Fruit fly (Drosophila melanogaster): ENCODE measurements around the gene Gbeta5.

The Gbeta5 gene

DNA sequence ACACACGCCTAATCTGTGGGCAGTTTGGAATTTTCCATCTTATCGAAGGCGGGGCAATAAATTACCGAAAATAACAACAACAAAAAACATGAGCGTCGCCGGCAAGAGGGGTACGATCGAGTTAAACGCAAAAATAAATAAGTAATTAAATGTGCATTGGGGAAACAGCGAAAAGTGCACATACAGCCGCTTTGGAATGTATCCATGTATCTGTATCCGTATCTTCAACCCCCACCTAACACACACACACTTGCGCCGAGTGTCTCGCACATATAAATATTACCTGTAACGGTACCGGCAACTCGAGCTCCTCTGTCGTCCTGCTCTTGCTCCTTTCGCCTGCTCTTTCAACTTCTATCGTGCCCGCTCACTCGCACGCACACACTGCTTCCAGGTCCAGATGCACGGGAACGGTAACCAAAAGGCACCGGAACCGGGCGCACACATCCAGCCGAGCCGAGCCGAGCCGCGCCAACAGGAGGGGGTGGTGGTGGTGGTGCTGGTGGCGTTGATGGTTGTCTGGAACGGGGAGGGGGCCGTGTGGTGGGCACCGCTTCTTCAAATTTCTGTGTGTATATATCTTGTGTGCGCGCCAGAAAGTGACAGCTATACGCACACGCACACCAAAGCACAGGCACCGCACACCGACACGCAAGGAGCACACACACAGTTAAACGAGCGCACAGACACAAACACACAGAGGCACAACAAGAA lies 10.6 kb downstream of the Gbeta5 start:
- TF ChIP-seq CG18764 (GFP tag; optimal IDR thresholded peaks at IDR 0.05) (no peak), inv (GFP tag; IDR thresholded peaks at IDR 0.05; ENCODE audit: partially characterized antibody) (no peak), CG4854 (GFP tag; optimal IDR thresholded peaks at IDR 0.05) (no peak), kah (GFP tag; optimal IDR thresholded peaks at IDR 0.05) (peak; percentile 9), bbx (GFP tag; IDR thresholded peaks at IDR 0.05; ENCODE audit: partially characterized antibody) (no peak), fd96Cb (tag; optimal IDR thresholded peaks at IDR 0.05) (no peak), sob (GFP tag; IDR thresholded peaks at IDR 0.05) (no peak), Mad (GFP tag; optimal IDR thresholded peaks at IDR 0.05) (peak; percentile 19), sens-2 (GFP tag; IDR thresholded peaks at IDR 0.05) (no peak), slou (GFP tag; optimal IDR thresholded peaks at IDR 0.05) (no peak), croc (GFP tag; conservative IDR thresholded peaks at IDR 0.05) (no peak), Sry-δ (GFP tag; optimal IDR thresholded peaks at IDR 0.05) (no peak), CG6765 (GFP tag; optimal IDR thresholded peaks at IDR 0.05) (no peak), CG13424 (tag; optimal IDR thresholded peaks at IDR 0.05) (no peak), usp (GFP tag; optimal IDR thresholded peaks at IDR 0.05) (no peak), Xrp1 (GFP tag; IDR thresholded peaks at IDR 0.05) (peak; percentile 21; the same call in 1 of the 2 replicates), Xbp1 (GFP tag; optimal IDR thresholded peaks at IDR 0.05) (peak; percentile 16), ssp (GFP tag; IDR thresholded peaks at IDR 0.05) (no peak), NC2β (GFP tag; optimal IDR thresholded peaks at IDR 0.05) (no peak), sc (optimal IDR thresholded peaks at IDR 0.05) (no peak), sc (GFP tag; optimal IDR thresholded peaks at IDR 0.05) (no peak), cas (GFP tag; IDR thresholded peaks at IDR 0.05) (no peak), CG12744 (GFP tag; optimal IDR thresholded peaks at IDR 0.05) (no peak), CHES-1-like (GFP tag; optimal IDR thresholded peaks at IDR 0.05) (peak; percentile 11), CG9876 (GFP tag; optimal IDR thresholded peaks at IDR 0.05) (no peak), CG31224 (GFP tag; IDR thresholded peaks at IDR 0.05) (no peak), ftz-f1 (GFP tag; optimal IDR thresholded peaks at IDR 0.05) (no peak), Drgx (GFP tag; IDR thresholded peaks at IDR 0.05) (peak; percentile 42; the same call in 1 of the 2 replicates), vfl (GFP tag; optimal IDR thresholded peaks at IDR 0.05) (no peak), Awh (GFP tag; IDR thresholded peaks at IDR 0.05) (no peak), BtbVII (GFP tag; optimal IDR thresholded peaks at IDR 0.05) (no peak), kay (GFP tag; optimal IDR thresholded peaks at IDR 0.05) (no peak), org-1 (GFP tag; optimal IDR thresholded peaks at IDR 0.05) (peak; percentile 39), onecut (GFP tag; IDR thresholded peaks at IDR 0.05) (no peak), luna (GFP tag; optimal IDR thresholded peaks at IDR 0.05) (no peak), gcm2 (GFP tag; optimal IDR thresholded peaks at IDR 0.05) (no peak), dmrt99B (tag; optimal IDR thresholded peaks at IDR 0.05) (peak; percentile 24), eve (GFP tag; optimal IDR thresholded peaks at IDR 0.05) (no peak), crp (GFP tag; optimal IDR thresholded peaks at IDR 0.05) (no peak), eyg (GFP tag; optimal IDR thresholded peaks at IDR 0.05) (no peak), Optix (GFP tag; IDR thresholded peaks at IDR 0.05) (no peak), jumu (GFP tag; optimal IDR thresholded peaks at IDR 0.05) (no peak), CG34376 (GFP tag; optimal IDR thresholded peaks at IDR 0.05) (peak; percentile 36), her (GFP tag; optimal IDR thresholded peaks at IDR 0.05) (peak; percentile 29), CG11247 (GFP tag; IDR thresholded peaks at IDR 0.05) (no peak), exex (tag; optimal IDR thresholded peaks at IDR 0.05) (no peak), CG15696 (tag; optimal IDR thresholded peaks at IDR 0.05) (no peak), CG14710 (tag; optimal IDR thresholded peaks at IDR 0.05) (no peak), caup (GFP tag; optimal IDR thresholded peaks at IDR 0.05; ENCODE audit: severe bottlenecking) (peak; percentile 17), ham (GFP tag; IDR thresholded peaks at IDR 0.05) (no peak), CG33557 (GFP tag; optimal IDR thresholded peaks at IDR 0.05) (no peak)

All from whole organism, embryonic.